Fruit fly (Drosophila melanogaster): ENCODE measurements around the gene Eh.

DNA sequence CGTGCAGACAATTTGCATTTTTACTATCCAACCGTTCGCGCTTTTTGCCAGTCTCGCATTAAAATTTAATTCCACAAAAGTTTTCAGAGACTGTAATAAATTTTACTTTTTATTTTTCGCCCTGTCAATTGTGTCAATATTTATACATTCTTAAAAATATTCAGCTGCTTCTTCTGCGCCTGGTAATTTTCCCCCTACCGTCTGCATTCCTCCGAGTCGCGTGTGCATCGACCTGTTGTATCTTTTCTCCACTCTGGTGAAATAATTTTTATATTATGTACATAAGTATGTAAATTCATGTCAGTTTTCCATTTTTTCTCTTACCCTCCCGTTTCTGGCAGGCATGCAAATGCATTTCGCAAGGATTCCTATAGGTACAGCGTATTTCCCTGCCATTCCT, 45.5 kb downstream of the Eh start, which contains the start of gene CG34279:
- TF ChIP-seq rn (GFP tag; IDR thresholded peaks at IDR 0.05) (no peak), Pif1B (GFP tag; optimal IDR thresholded peaks at IDR 0.05) (no peak), Snoo (tag; optimal IDR thresholded peaks at IDR 0.05) (no peak), CG15710 (tag; optimal IDR thresholded peaks at IDR 0.05) (no peak), EcR (GFP tag; optimal IDR thresholded peaks at IDR 0.05) (no peak), CG34367 (tag; optimal IDR thresholded peaks at IDR 0.05) (no peak), CG17806 (tag; optimal IDR thresholded peaks at IDR 0.05) (no peak), CG8301 (tag; optimal IDR thresholded peaks at IDR 0.05) (no peak), CG9948 (tag; optimal IDR thresholded peaks at IDR 0.05) (no peak), fd96Ca (GFP tag; IDR thresholded peaks at IDR 0.05) (no peak)
